Worm (Caenorhabditis elegans) whole organism, L4 larva: ENCODE data around the gene H25K10.1.
A peak's percentile ranks its signal among the peaks of the same experiment; 100 is the strongest.

Experiments used
- D1046.2 ChIP-seq: fragments of 200-800 bp; sonication (Bioruptor generic); IDR thresholded peaks from 2 replicates; pipeline ENCODE4 v1.3.6; 2022; ENCODE audit warnings: missing genetic modification characterization, missing compliant biosample characterization
- F37D6.2 ChIP-seq: sonication (generic microtip); optimal IDR thresholded peaks from 2 replicates; lab custom pipeline; 2016; ENCODE audit warnings: mild to moderate bottlenecking, missing genetic modification characterization, missing compliant biosample characterization
- F49E8.2 ChIP-seq: sonication (generic microtip); optimal IDR thresholded peaks from 2 replicates; lab custom pipeline; 2016; ENCODE audit warnings: missing compliant biosample characterization, mild to moderate bottlenecking, missing genetic modification characterization, borderline replicate concordance
- R02D3.7 ChIP-seq: fragments of 150-350 bp; sonication (generic microtip); optimal IDR thresholded peaks from 3 replicates; lab custom pipeline; 2014; ENCODE audit warnings: missing biosample characterization, missing genetic modification characterization
- T20F7.1 ChIP-seq: fragments of 200-800 bp; sonication (Bioruptor generic); optimal IDR thresholded peaks from 2 replicates; lab custom pipeline; 2018; ENCODE audit warnings: mild to moderate bottlenecking, missing genetic modification characterization, missing compliant biosample characterization
- aha-1 ChIP-seq: fragments of 150-350 bp; peaks from one replicate; lab custom pipeline; 2014; ENCODE audit warnings: missing biosample characterization, missing genetic modification characterization
- arid-1 ChIP-seq: fragments of 200-800 bp; sonication (Bioruptor generic); conservative IDR thresholded peaks from 2 replicates; pipeline ENCODE4 v1.3.6; 2022; ENCODE audit warnings: missing genetic modification reagents, missing genetic modification characterization, missing compliant biosample characterization
- attf-4 ChIP-seq: sonication (generic microtip); optimal IDR thresholded peaks from 3 replicates; lab custom pipeline; 2017; ENCODE audit warnings: missing biosample characterization, missing genetic modification characterization
- ceh-20 ChIP-seq: fragments of 200-800 bp; sonication (Bioruptor generic); IDR thresholded peaks from 2 replicates; pipeline ENCODE4 v1.3.6; 2022; ENCODE audit warnings: missing genetic modification reagents, missing genetic modification characterization, missing compliant biosample characterization
- ceh-28 ChIP-seq: fragments of 150-350 bp; optimal IDR thresholded peaks from 2 replicates; lab custom pipeline; 2014; ENCODE audit warnings: missing biosample characterization, missing genetic modification reagents, missing genetic modification characterization
- ceh-32 ChIP-seq: sonication (generic microtip); optimal IDR thresholded peaks from 2 replicates; lab custom pipeline; 2016; ENCODE audit warnings: mild to moderate bottlenecking, missing genetic modification characterization, missing compliant biosample characterization; ENCODE audit not compliant: poor library complexity
- ceh-44 ChIP-seq: fragments of 200-800 bp; sonication (Bioruptor generic); IDR thresholded peaks from 2 replicates; pipeline ENCODE4 v1.3.6; 2022; ENCODE audit warnings: missing genetic modification reagents, missing genetic modification characterization, missing compliant biosample characterization
- ces-1 ChIP-seq: fragments of 150-350 bp; sonication (generic microtip); optimal IDR thresholded peaks from 4 replicates; lab custom pipeline; 2014; ENCODE audit warnings: missing biosample characterization, missing genetic modification reagents, missing genetic modification characterization
- daf-12 ChIP-seq: fragments of 150-350 bp; optimal IDR thresholded peaks from 2 replicates; lab custom pipeline; 2014; ENCODE audit warnings: missing biosample characterization, missing genetic modification reagents, missing genetic modification characterization
- daf-19 ChIP-seq: fragments of 200-800 bp; sonication (Bioruptor generic); conservative IDR thresholded peaks from 2 replicates; pipeline ENCODE4 v1.3.6; 2022; ENCODE audit warnings: missing genetic modification characterization, missing compliant biosample characterization
- dmd-9 ChIP-seq: fragments of 200-800 bp; sonication (Bioruptor generic); IDR thresholded peaks from 2 replicates; pipeline ENCODE4 v1.3.6; 2022; ENCODE audit warnings: missing genetic modification reagents, missing genetic modification characterization, missing compliant biosample characterization
- duxl-1 ChIP-seq: sonication (generic microtip); optimal IDR thresholded peaks from 2 replicates; lab custom pipeline; 2016; ENCODE audit warnings: mild to moderate bottlenecking, missing genetic modification characterization, moderate library complexity, missing compliant biosample characterization; ENCODE audit not compliant: poor library complexity
- dve-1 ChIP-seq: sonication (generic microtip); optimal IDR thresholded peaks from 2 replicates; lab custom pipeline; 2017; ENCODE audit warnings: antibody characterized with exemption, mild to moderate bottlenecking, missing genetic modification characterization, missing compliant biosample characterization; ENCODE audit not compliant: insufficient read depth
- egl-27 ChIP-seq: sonication (generic microtip); optimal IDR thresholded peaks from 3 replicates; lab custom pipeline; 2017; ENCODE audit warnings: missing biosample characterization, missing genetic modification reagents, missing genetic modification characterization
- fkh-10 ChIP-seq: fragments of 150-350 bp; optimal IDR thresholded peaks from 2 replicates; lab custom pipeline; 2014; ENCODE audit warnings: missing biosample characterization, missing genetic modification reagents, missing genetic modification characterization
- hlh-11 ChIP-seq: fragments of 200-800 bp; sonication (Bioruptor generic); optimal IDR thresholded peaks from 2 replicates; lab custom pipeline; 2018; ENCODE audit warnings: mild to moderate bottlenecking, missing genetic modification characterization, missing compliant biosample characterization
- lim-7 ChIP-seq: fragments of 200-800 bp; sonication (Bioruptor generic); IDR thresholded peaks from 2 replicates; pipeline ENCODE4 v1.3.6; 2022; ENCODE audit warnings: missing genetic modification characterization, missing compliant biosample characterization
- lin-1 ChIP-seq: fragments of 200-800 bp; sonication (Bioruptor generic); IDR thresholded peaks from 2 replicates; pipeline ENCODE4 v1.3.6; 2022; ENCODE audit warnings: missing genetic modification reagents, missing genetic modification characterization, missing compliant biosample characterization
- lin-13 ChIP-seq: fragments of 150-350 bp; optimal IDR thresholded peaks from 2 replicates; lab custom pipeline; 2014; ENCODE audit warnings: missing biosample characterization, missing genetic modification reagents, missing genetic modification characterization
- lin-15B ChIP-seq: fragments of 150-350 bp; sonication (generic microtip); optimal IDR thresholded peaks from 3 replicates; lab custom pipeline; 2014; ENCODE audit warnings: missing biosample characterization, missing genetic modification characterization
- lin-29 ChIP-seq: fragments of 200-800 bp; sonication (Bioruptor generic); IDR thresholded peaks from 2 replicates; pipeline ENCODE4 v1.3.6; 2022; ENCODE audit warnings: missing genetic modification reagents, missing genetic modification characterization, missing compliant biosample characterization
- lin-39 ChIP-seq: fragments of 150-350 bp; optimal IDR thresholded peaks from 2 replicates; lab custom pipeline; 2014; ENCODE audit warnings: missing biosample characterization, missing genetic modification reagents, missing genetic modification characterization
- madf-5 ChIP-seq, 2 experiments: fragments of 200-800 bp; sonication (Bioruptor generic); IDR thresholded peaks; 2 replicates each; pipeline ENCODE4 v1.3.6; 2022; ENCODE audit warnings: missing compliant biosample characterization in 2 of 2, missing genetic modification characterization in 2 of 2
- mep-1 ChIP-seq: fragments of 150-350 bp; sonication (generic microtip); optimal IDR thresholded peaks from 3 replicates; lab custom pipeline; 2014; ENCODE audit warnings: missing biosample characterization, missing genetic modification characterization
- mes-2 ChIP-seq: sonication (generic microtip); optimal IDR thresholded peaks from 2 replicates; lab custom pipeline; 2016; ENCODE audit warnings: missing genotype, mild to moderate bottlenecking, missing genetic modification characterization, missing compliant biosample characterization; ENCODE audit not compliant: poor library complexity, severe bottlenecking
- mxl-3 ChIP-seq: fragments of 200-800 bp; sonication (Bioruptor generic); optimal IDR thresholded peaks from 2 replicates; lab custom pipeline; 2018; ENCODE audit warnings: mild to moderate bottlenecking, missing genetic modification characterization, missing compliant biosample characterization
- nhr-10 ChIP-seq: fragments of 150-350 bp; optimal IDR thresholded peaks from 2 replicates; lab custom pipeline; 2014; ENCODE audit warnings: missing biosample characterization, missing genetic modification characterization
- nhr-102 ChIP-seq: sonication (generic microtip); optimal IDR thresholded peaks from 2 replicates; lab custom pipeline; 2016; ENCODE audit warnings: mild to moderate bottlenecking, missing genetic modification characterization, moderate library complexity, missing compliant biosample characterization
- nhr-11 ChIP-seq: fragments of 150-350 bp; optimal IDR thresholded peaks from 2 replicates; lab custom pipeline; 2014; ENCODE audit warnings: missing biosample characterization, missing genetic modification characterization
- nhr-111 ChIP-seq: fragments of 200-800 bp; sonication (Bioruptor generic); optimal IDR thresholded peaks from 2 replicates; lab custom pipeline; 2018; ENCODE audit warnings: mild to moderate bottlenecking, missing genetic modification characterization, missing compliant biosample characterization
- nhr-41 ChIP-seq: fragments of 200-800 bp; sonication (Bioruptor generic); IDR thresholded peaks from 2 replicates; pipeline ENCODE4 v1.3.6; 2022; ENCODE audit warnings: missing genetic modification reagents, missing genetic modification characterization, missing compliant biosample characterization
- nhr-42 ChIP-seq: fragments of 200-800 bp; sonication (Bioruptor generic); IDR thresholded peaks from 2 replicates; pipeline ENCODE4 v1.3.6; 2022; ENCODE audit warnings: missing genetic modification characterization, missing compliant biosample characterization
- nhr-48 ChIP-seq: sonication (generic microtip); optimal IDR thresholded peaks from 2 replicates; lab custom pipeline; 2016; ENCODE audit warnings: mild to moderate bottlenecking, missing genetic modification characterization, missing compliant biosample characterization
- pha-4 ChIP-seq, 2 experiments: fragments of 150-350 bp in 1 of 2; fragments of 200-800 bp in 1 of 2; sonication (Bioruptor generic) in 1 of 2; IDR thresholded peaks in 1 of 2; optimal IDR thresholded peaks in 1 of 2; 2 replicates each; pipeline versions ENCODE4 v1.3.6 to Lab custom; 2014 to 2022; ENCODE audit warnings: missing genetic modification characterization in 2 of 2, missing genetic modification reagents in 2 of 2, missing biosample characterization in 1 of 2, missing compliant biosample characterization in 1 of 2
- saeg-2 ChIP-seq: fragments of 200-800 bp; sonication (Bioruptor generic); IDR thresholded peaks from 2 replicates; pipeline ENCODE4 v1.3.6; 2022; ENCODE audit warnings: missing genetic modification reagents, missing genetic modification characterization, missing compliant biosample characterization
- sdz-12 ChIP-seq: fragments of 200-800 bp; sonication (Bioruptor generic); optimal IDR thresholded peaks from 2 replicates; lab custom pipeline; 2018; ENCODE audit warnings: mild to moderate bottlenecking, missing genetic modification characterization, missing compliant biosample characterization
- set-16 ChIP-seq: fragments of 200-800 bp; sonication (Bioruptor generic); IDR thresholded peaks from 2 replicates; pipeline ENCODE4 v1.3.6; 2022; ENCODE audit warnings: missing genetic modification reagents, missing genetic modification characterization, missing compliant biosample characterization
- snpc-1.2 ChIP-seq: fragments of 200-800 bp; sonication (Bioruptor generic); IDR thresholded peaks from 2 replicates; pipeline ENCODE4 v1.3.6; 2022; ENCODE audit warnings: missing genetic modification reagents, missing genetic modification characterization, missing compliant biosample characterization
- snpc-4 ChIP-seq: fragments of 150-350 bp; optimal IDR thresholded peaks from 2 replicates; lab custom pipeline; 2014; ENCODE audit warnings: missing biosample characterization, missing genetic modification characterization
- unc-130 ChIP-seq: sonication (generic microtip); optimal IDR thresholded peaks from 2 replicates; lab custom pipeline; 2016; ENCODE audit warnings: missing genetic modification reagents, missing genetic modification characterization, missing compliant biosample characterization
- unc-62 ChIP-seq, 3 experiments: fragments of 150-350 bp in 1 of 3; sonication (generic microtip); optimal IDR thresholded peaks in 2 of 3; peaks in 1 of 3; 1 replicate in 1 of 3; 2 replicates in 2 of 3; lab custom pipeline; 2014 to 2017; ENCODE audit warnings: missing biosample characterization in 3 of 3, missing genetic modification characterization in 3 of 3, missing genetic modification reagents in 3 of 3, missing genotype in 1 of 3
- vab-7 ChIP-seq: fragments of 200-800 bp; sonication (Bioruptor generic); IDR thresholded peaks from 2 replicates; pipeline ENCODE4 v1.3.6; 2022; ENCODE audit warnings: missing genetic modification reagents, missing genetic modification characterization, missing compliant biosample characterization
- zfp-3 ChIP-seq: fragments of 200-800 bp; sonication (Bioruptor generic); conservative IDR thresholded peaks from 2 replicates; pipeline ENCODE4 v1.3.6; 2022; ENCODE audit warnings: missing genetic modification reagents, missing genetic modification characterization, missing compliant biosample characterization
- zip-2 ChIP-seq: fragments of 150-350 bp; optimal IDR thresholded peaks from 2 replicates; lab custom pipeline; 2014; ENCODE audit warnings: missing biosample characterization, missing genetic modification characterization

H25K10.1 gene

ce11 chrIV:16168702-16169440 lies 33.3 kb upstream of the H25K10.1 start (continued):
- TF ChIP-seq nhr-41 (GFP tag; lab: Robert Waterston, UW), result no peak
- 0 out of 2 replicates have a peak, but pooled peaks have one; percentile 19 for TF ChIP-seq nhr-42
- TF ChIP-seq nhr-102 (tag; lab: Kevin White, UChicago), result peak; percentile 6
- no peak for TF ChIP-seq ceh-28
- peak; percentile 50 for TF ChIP-seq snpc-1.2 (GFP tag; lab: Robert Waterston, UW)
- TF ChIP-seq nhr-11 (tag; lab: Kevin White, UChicago), result no peak
- TF ChIP-seq lin-39 (tag; lab: Kevin White, UChicago), result no peak
- no peak for TF ChIP-seq lin-15B
- no peak for TF ChIP-seq ceh-32 (tag; lab: Kevin White, UChicago)
- TF ChIP-seq arid-1 (GFP tag; lab: Robert Waterston, UW), result no peak
- TF ChIP-seq daf-19 (GFP tag; lab: Robert Waterston, UW), result no peak
- TF ChIP-seq ceh-44, result no peak
- TF ChIP-seq ces-1 (GFP tag; lab: Kevin White, UChicago), result no peak
- TF ChIP-seq F49E8.2 (tag; lab: Kevin White, UChicago), result no peak
- no peak for TF ChIP-seq dmd-9
- no peak for TF ChIP-seq egl-27 (tag; lab: Kevin White, UChicago)
- TF ChIP-seq lin-1, result no peak
- TF ChIP-seq pha-4 (GFP tag; IDR thresholded peaks at IDR 0.05; lab: Robert Waterston, UW), result peak; percentile 53; the same call in 1 of the 2 replicates
- no peak for TF ChIP-seq pha-4 (tag; optimal IDR thresholded peaks at IDR 0.05; lab: Kevin White, UChicago)
- TF ChIP-seq duxl-1 (tag; lab: Kevin White, UChicago), result peak; percentile 3
- TF ChIP-seq snpc-4 (tag; lab: Kevin White, UChicago), result no peak
- TF ChIP-seq fkh-10 (GFP tag; lab: Kevin White, UChicago), result no peak
- no peak for TF ChIP-seq R02D3.7
- peak; percentile 6 for TF ChIP-seq mes-2 (tag; lab: Kevin White, UChicago)
- TF ChIP-seq mep-1 (tag; lab: Kevin White, UChicago), result no peak
- no peak for TF ChIP-seq unc-130 (GFP tag; lab: Kevin White, UChicago)
- TF ChIP-seq saeg-2 (GFP tag; lab: Robert Waterston, UW), result no peak
- no peak for TF ChIP-seq unc-62 (GFP tag; optimal IDR thresholded peaks at IDR 0.05 in 1 of 2; lab: Kevin White, UChicago)
- TF ChIP-seq unc-62 (tag; optimal IDR thresholded peaks at IDR 0.05; lab: Kevin White, UChicago), result no peak
- no peak for TF ChIP-seq F37D6.2 (tag; lab: Kevin White, UChicago)
- no peak for TF ChIP-seq lin-13 (GFP tag; lab: Kevin White, UChicago)
- no peak for TF ChIP-seq T20F7.1
- no peak for TF ChIP-seq attf-4 (tag; lab: Kevin White, UChicago)
- no peak for TF ChIP-seq lin-29 (GFP tag; lab: Robert Waterston, UW)
- TF ChIP-seq ceh-20 (GFP tag; lab: Robert Waterston, UW), result no peak
- no peak for TF ChIP-seq vab-7 (GFP tag; lab: Robert Waterston, UW)
- TF ChIP-seq daf-12 (tag; lab: Kevin White, UChicago), result no peak
- TF ChIP-seq lim-7 (GFP tag; lab: Robert Waterston, UW), result no peak
- TF ChIP-seq sdz-12, result no peak
- 0 out of 4 replicates have a peak, but pooled peaks of 1 of the 2 experiments have one; percentile 64 for TF ChIP-seq madf-5 (GFP tag; IDR thresholded peaks at IDR 0.05; lab: Robert Waterston, UW)
- TF ChIP-seq mxl-3, result no peak
- no peak for TF ChIP-seq dve-1
- TF ChIP-seq aha-1, result peak; percentile 92
- TF ChIP-seq nhr-10 (tag; lab: Kevin White, UChicago), result no peak
- TF ChIP-seq nhr-111 (GFP tag; lab: Kevin White, UChicago), result peak; percentile 61
- no peak for TF ChIP-seq D1046.2 (GFP tag; lab: Robert Waterston, UW)
- TF ChIP-seq zfp-3 (GFP tag; lab: Robert Waterston, UW), result no peak
- peak; percentile 76 for TF ChIP-seq set-16
- TF ChIP-seq nhr-48 (tag; lab: Kevin White, UChicago), result no peak
- TF ChIP-seq hlh-11 (tag; lab: Kevin White, UChicago), result no peak
- TF ChIP-seq zip-2 (tag; lab: Kevin White, UChicago), result no peak
